Worm (Caenorhabditis elegans): ENCODE measurements around the gene C46C11.3.

Gene C46C11.3

DNA sequence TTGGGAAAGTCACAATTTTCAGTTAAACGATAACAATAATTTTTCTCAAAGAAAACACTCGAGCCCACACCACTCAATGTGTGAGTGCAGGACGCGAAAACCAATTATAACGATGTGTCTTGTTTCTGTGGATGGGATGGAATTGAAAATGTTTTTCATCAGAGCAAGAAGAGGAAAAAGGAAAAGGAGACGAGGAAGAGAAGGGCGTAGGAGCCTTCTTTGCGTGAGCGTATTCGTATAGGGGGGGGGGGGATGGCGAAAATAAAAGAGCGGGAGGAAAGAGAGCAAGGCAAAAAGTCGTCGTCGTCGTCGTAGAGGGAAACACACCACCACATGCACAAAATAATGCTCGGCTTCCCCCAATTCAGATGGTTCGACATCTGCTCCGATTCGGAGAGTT lies 2.1 kb upstream of the C46C11.3 start:
- TF ChIP-seq cog-1 (tag; optimal IDR thresholded peaks at IDR 0.05) (no peak), tab-1 (GFP tag; IDR thresholded peaks at IDR 0.05) (no peak), flt-1 (GFP tag; IDR thresholded peaks at IDR 0.05) (no peak), T22C8.4 (GFP tag; IDR thresholded peaks at IDR 0.05) (no peak), ztf-29 (GFP tag; IDR thresholded peaks at IDR 0.05) (no peak), ztf-23 (GFP tag; IDR thresholded peaks at IDR 0.05) (no peak), med-1 (GFP tag; optimal IDR thresholded peaks at IDR 0.05; ENCODE audit: insufficient read depth) (no peak), klf-2 (GFP tag; conservative IDR thresholded peaks at IDR 0.05) (no peak), ref-1 (GFP tag; conservative IDR thresholded peaks at IDR 0.05) (no peak)

ce11 chrX:4623707-4624106 lies 1.6 kb downstream of the C46C11.3 start:
- no peak for TF ChIP-seq flt-1 (GFP tag; IDR thresholded peaks at IDR 0.05)
- no peak for TF ChIP-seq T22C8.4 (GFP tag; IDR thresholded peaks at IDR 0.05)
- no peak for TF ChIP-seq ztf-23 (GFP tag; IDR thresholded peaks at IDR 0.05)
- no peak for TF ChIP-seq tab-1 (GFP tag; IDR thresholded peaks at IDR 0.05)
- no peak for TF ChIP-seq med-1 (GFP tag; optimal IDR thresholded peaks at IDR 0.05; ENCODE audit: insufficient read depth)
- TF ChIP-seq ref-1 (GFP tag; conservative IDR thresholded peaks at IDR 0.05), result no peak
- TF ChIP-seq klf-2 (GFP tag; conservative IDR thresholded peaks at IDR 0.05), result no peak
- no peak for TF ChIP-seq cog-1 (tag; optimal IDR thresholded peaks at IDR 0.05)
- no peak for TF ChIP-seq ztf-29 (GFP tag; IDR thresholded peaks at IDR 0.05)

DNA sequence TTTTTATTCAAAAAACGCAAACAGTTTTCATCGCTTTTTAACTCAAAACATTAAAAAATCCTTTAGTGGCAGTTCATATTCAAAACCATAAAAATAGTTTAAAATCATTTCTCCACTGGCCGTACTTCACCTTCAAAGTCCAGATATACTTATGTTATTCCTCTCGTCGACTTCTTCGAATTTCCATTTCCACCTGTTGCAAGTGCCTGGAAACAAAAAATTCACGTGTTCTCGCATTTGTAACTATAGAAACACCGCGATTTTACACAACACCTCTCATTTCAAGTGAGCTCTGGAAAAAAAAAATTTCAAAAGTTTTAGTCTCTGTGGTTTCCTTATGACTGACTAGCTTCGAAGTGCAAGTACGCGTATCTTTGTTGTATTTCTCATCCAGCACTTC lies 3.0 kb downstream of the C46C11.3 start:
- TF ChIP-seq T22C8.4 (GFP tag; IDR thresholded peaks at IDR 0.05) (no peak), med-1 (GFP tag; optimal IDR thresholded peaks at IDR 0.05; ENCODE audit: insufficient read depth) (no peak), ztf-29 (GFP tag; IDR thresholded peaks at IDR 0.05) (no peak), klf-2 (GFP tag; conservative IDR thresholded peaks at IDR 0.05) (no peak), ref-1 (GFP tag; conservative IDR thresholded peaks at IDR 0.05) (no peak), ztf-23 (GFP tag; IDR thresholded peaks at IDR 0.05) (no peak), cog-1 (tag; optimal IDR thresholded peaks at IDR 0.05) (no peak), tab-1 (GFP tag; IDR thresholded peaks at IDR 0.05) (no peak), flt-1 (GFP tag; IDR thresholded peaks at IDR 0.05) (no peak)

DNA sequence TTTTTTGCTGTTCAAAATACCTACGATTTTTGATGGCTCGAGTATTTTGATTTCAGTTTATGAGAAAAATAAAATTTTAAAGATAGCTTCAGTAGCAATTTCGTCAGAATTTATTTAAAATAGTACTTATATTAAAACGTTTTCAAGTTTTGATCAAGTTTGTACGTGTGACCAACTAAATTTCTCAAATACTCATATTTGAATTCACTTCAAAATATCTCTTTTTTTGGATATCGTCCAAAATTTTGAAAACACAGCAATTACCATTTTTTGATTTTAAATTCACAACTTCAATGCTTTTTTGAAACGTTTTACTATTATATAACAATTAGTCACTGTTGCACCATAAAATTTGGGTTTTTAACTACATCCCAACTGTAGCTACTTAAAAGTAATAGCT lies 4.8 kb downstream of the C46C11.3 start:
- no peak for TF ChIP-seq ref-1 (GFP tag; conservative IDR thresholded peaks at IDR 0.05)

DNA sequence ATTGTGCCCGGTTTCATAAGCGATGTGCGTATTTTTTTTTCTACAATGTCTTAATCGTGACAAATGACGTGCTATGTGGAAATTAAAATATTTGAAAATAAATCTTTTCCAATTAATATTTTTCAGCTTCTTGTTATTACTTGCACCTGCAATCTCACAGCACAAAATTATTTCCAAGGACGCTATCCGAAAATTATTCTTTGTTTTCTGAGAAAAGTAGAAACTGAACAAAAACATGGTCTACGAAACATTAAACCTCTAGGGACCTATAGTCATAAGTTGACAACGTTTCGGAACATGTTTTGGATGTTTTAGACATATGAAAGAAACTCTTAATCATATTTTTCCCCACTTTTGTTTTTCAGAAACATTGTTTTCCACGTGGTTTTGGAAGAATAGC lies 6.2 kb downstream of the C46C11.3 start:
- TF ChIP-seq flt-1 (GFP tag; IDR thresholded peaks at IDR 0.05) (no peak), med-1 (GFP tag; optimal IDR thresholded peaks at IDR 0.05; ENCODE audit: insufficient read depth) (no peak), T22C8.4 (GFP tag; IDR thresholded peaks at IDR 0.05) (no peak), tab-1 (GFP tag; IDR thresholded peaks at IDR 0.05) (no peak)

DNA sequence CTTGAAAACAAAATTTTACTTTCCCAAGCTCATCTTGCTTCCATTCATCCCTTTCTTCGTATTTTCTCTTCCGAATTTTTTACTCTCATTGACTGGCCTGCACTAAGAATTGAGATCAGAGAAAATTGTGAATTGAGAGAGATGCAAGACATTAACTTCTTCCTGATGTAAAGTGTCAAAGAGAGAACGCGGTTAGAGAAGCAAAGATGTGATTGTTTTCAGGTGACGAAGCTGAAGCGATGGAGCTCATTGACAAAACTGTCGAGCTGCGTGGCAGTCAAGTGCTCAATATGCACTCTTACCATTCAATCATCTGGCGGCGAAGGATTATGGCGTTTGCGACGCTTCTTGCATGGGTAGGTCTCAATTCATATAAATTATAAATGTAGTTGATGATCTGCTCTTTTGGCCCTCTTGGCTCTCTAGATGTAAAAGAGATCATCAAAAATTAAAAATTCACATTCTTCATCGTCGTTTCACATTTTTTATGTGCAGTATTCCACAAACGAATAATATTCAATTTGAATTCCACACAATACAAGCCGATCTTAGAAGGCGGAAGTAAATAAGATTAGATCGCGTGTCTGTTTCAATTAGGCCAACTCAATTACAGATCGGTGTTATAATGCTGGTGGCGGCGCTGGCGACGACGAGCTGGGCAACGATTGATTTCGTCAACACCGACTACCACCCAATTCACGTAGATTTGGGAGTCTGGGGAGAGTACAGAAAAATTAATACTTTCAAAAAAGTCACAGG lies 6.9 kb downstream of the C46C11.3 start:
- no peak for TF ChIP-seq med-1 (GFP tag; optimal IDR thresholded peaks at IDR 0.05; ENCODE audit: insufficient read depth)
- TF ChIP-seq T22C8.4 (GFP tag; IDR thresholded peaks at IDR 0.05), result no peak

DNA sequence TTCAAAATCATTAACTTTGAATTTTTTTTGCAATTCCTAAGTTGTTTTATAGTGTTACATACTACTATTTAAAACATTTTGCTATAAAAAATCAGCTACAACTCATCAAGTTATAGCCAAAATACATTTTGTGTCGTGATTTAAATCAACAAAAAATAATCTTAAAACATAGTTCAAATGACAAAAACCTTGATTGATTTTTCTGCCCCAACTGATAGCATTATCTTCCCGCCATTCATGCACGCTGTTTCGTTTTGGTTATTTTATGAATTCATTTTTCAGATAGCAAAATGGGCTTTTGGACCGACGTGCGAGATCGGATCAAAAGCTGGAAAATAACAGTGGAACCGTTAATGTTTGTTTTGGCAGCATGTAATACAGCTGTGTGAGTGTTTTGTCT lies 10.0 kb downstream of the C46C11.3 start, which contains the start of gene slcr-46.1:
slcr-46.1 (plus strand) TSS at position 274 of the 400 bp plus-strand sequence.
- no peak for TF ChIP-seq flt-1 (GFP tag; IDR thresholded peaks at IDR 0.05)
- TF ChIP-seq ztf-23 (GFP tag; IDR thresholded peaks at IDR 0.05), result no peak
- TF ChIP-seq tab-1 (GFP tag; IDR thresholded peaks at IDR 0.05), result no peak
- no peak for TF ChIP-seq ref-1 (GFP tag; conservative IDR thresholded peaks at IDR 0.05)
- no peak for TF ChIP-seq med-1 (GFP tag; optimal IDR thresholded peaks at IDR 0.05; ENCODE audit: insufficient read depth)
- no peak for TF ChIP-seq ztf-29 (GFP tag; IDR thresholded peaks at IDR 0.05)
- no peak for TF ChIP-seq klf-2 (GFP tag; conservative IDR thresholded peaks at IDR 0.05)
- TF ChIP-seq T22C8.4 (GFP tag; IDR thresholded peaks at IDR 0.05), result no peak
- TF ChIP-seq cog-1 (tag; optimal IDR thresholded peaks at IDR 0.05), result no peak

DNA sequence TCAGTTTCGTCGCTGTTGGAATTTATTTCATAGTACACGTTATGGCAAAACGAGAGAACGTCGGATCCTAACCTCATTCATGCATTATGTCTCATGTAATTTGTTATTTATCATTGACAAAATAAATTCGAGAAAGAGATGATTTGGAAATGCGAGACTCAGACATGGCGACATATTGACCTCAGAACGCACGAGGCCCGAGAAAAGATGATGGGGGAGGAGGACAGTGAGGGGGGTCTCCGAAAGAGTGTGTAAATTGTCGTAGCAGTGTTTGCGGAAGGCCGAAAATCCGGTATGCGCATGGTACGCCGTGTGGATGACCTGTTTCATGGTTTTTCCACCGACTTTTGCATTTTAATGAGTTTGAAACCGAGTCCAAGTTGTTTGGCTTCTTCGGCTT lies 13.5 kb downstream of the C46C11.3 start:
- TF ChIP-seq cog-1 (tag; optimal IDR thresholded peaks at IDR 0.05), result peak; percentile 70
- TF ChIP-seq ztf-29 (GFP tag; IDR thresholded peaks at IDR 0.05), result no peak
- peak; percentile 71; the same call in 1 of the 2 replicates for TF ChIP-seq tab-1 (GFP tag; IDR thresholded peaks at IDR 0.05)
- TF ChIP-seq klf-2 (GFP tag; conservative IDR thresholded peaks at IDR 0.05), result 0 out of 2 replicates have a peak, but pooled peaks have one; percentile 5
- no peak for TF ChIP-seq T22C8.4 (GFP tag; IDR thresholded peaks at IDR 0.05)
- TF ChIP-seq med-1 (GFP tag; optimal IDR thresholded peaks at IDR 0.05; ENCODE audit: insufficient read depth), result no peak
- no peak for TF ChIP-seq ref-1 (GFP tag; conservative IDR thresholded peaks at IDR 0.05)
- no peak for TF ChIP-seq ztf-23 (GFP tag; IDR thresholded peaks at IDR 0.05)
- TF ChIP-seq flt-1 (GFP tag; IDR thresholded peaks at IDR 0.05), result peak; percentile 53; the same call in 1 of the 2 replicates

ce11 chrX:4636143-4636542 lies 14.0 kb downstream of the C46C11.3 start:
- TF ChIP-seq T22C8.4 (GFP tag; IDR thresholded peaks at IDR 0.05) (no peak), ztf-29 (GFP tag; IDR thresholded peaks at IDR 0.05) (no peak), klf-2 (GFP tag; conservative IDR thresholded peaks at IDR 0.05) (no peak), flt-1 (GFP tag; IDR thresholded peaks at IDR 0.05) (no peak), ref-1 (GFP tag; conservative IDR thresholded peaks at IDR 0.05) (no peak), med-1 (GFP tag; optimal IDR thresholded peaks at IDR 0.05; ENCODE audit: insufficient read depth) (no peak), ztf-23 (GFP tag; IDR thresholded peaks at IDR 0.05) (no peak), tab-1 (GFP tag; IDR thresholded peaks at IDR 0.05) (no peak), cog-1 (tag; optimal IDR thresholded peaks at IDR 0.05) (no peak)

ce11 chrX:4636821-4637220 lies 14.7 kb downstream of the C46C11.3 start, which contains the start of gene hosl-1:
hosl-1 (plus strand) TSS chrX:4637121.
- no peak for TF ChIP-seq ref-1 (GFP tag; conservative IDR thresholded peaks at IDR 0.05)
- no peak for TF ChIP-seq cog-1 (tag; optimal IDR thresholded peaks at IDR 0.05)
- TF ChIP-seq ztf-23 (GFP tag; IDR thresholded peaks at IDR 0.05), result no peak
- TF ChIP-seq klf-2 (GFP tag; conservative IDR thresholded peaks at IDR 0.05), result no peak
- no peak for TF ChIP-seq tab-1 (GFP tag; IDR thresholded peaks at IDR 0.05)
- TF ChIP-seq med-1 (GFP tag; optimal IDR thresholded peaks at IDR 0.05; ENCODE audit: insufficient read depth), result no peak
- no peak for TF ChIP-seq flt-1 (GFP tag; IDR thresholded peaks at IDR 0.05)
- no peak for TF ChIP-seq ztf-29 (GFP tag; IDR thresholded peaks at IDR 0.05)
- no peak for TF ChIP-seq T22C8.4 (GFP tag; IDR thresholded peaks at IDR 0.05)
